Worm (Caenorhabditis elegans) whole organism, young adult: ENCODE measurements around the gene fbxa-3.

ENCODE experiments used
- F23B12.7 ChIP-seq: sonication (generic microtip); optimal IDR thresholded peaks from 2 replicates; lab custom pipeline; 2017; ENCODE audit warnings: missing genetic modification characterization, mild to moderate bottlenecking, missing compliant biosample characterization, antibody characterized with exemption, moderate library complexity; ENCODE audit not compliant: insufficient read depth
- Y56A3A.18 ChIP-seq: fragments of 200-800 bp; sonication (Bioruptor generic); IDR thresholded peaks from 2 replicates; pipeline ENCODE4 v1.3.6; 2022; ENCODE audit warnings: missing genetic modification reagents, missing genetic modification characterization, missing compliant biosample characterization
- ZK185.1 ChIP-seq: sonication (generic microtip); optimal IDR thresholded peaks from 2 replicates; lab custom pipeline; 2016; ENCODE audit warnings: mild to moderate bottlenecking, missing genetic modification characterization, missing compliant biosample characterization; ENCODE audit not compliant: poor library complexity, severe bottlenecking
- hrde-1 ChIP-seq: sonication (generic microtip); optimal IDR thresholded peaks from 2 replicates; lab custom pipeline; 2016; ENCODE audit warnings: missing genetic modification characterization, mild to moderate bottlenecking, missing compliant biosample characterization, moderate library complexity, missing genotype, missing genetic modification reagents, borderline replicate concordance
- madf-10 ChIP-seq: sonication (generic microtip); optimal IDR thresholded peaks from 2 replicates; lab custom pipeline; 2016; ENCODE audit warnings: mild to moderate bottlenecking, missing genetic modification characterization, missing compliant biosample characterization
- rcor-1 ChIP-seq: fragments of 200-800 bp; sonication (Bioruptor generic); IDR thresholded peaks from 2 replicates; pipeline ENCODE4 v1.3.6; 2022; ENCODE audit warnings: missing genetic modification reagents, missing genetic modification characterization, missing compliant biosample characterization
- snpc-1.1 ChIP-seq: sonication (generic microtip); optimal IDR thresholded peaks from 2 replicates; lab custom pipeline; 2017; ENCODE audit warnings: missing genetic modification characterization, mild to moderate bottlenecking, missing compliant biosample characterization, antibody characterized with exemption, moderate library complexity, missing genotype, missing genetic modification reagents; ENCODE audit not compliant: insufficient read depth
- snpc-4 ChIP-seq, 5 experiments: fragments of 150-350 bp in 1 of 5; sonication (generic microtip) in 4 of 5; optimal IDR thresholded peaks; 2 replicates each; lab custom pipeline; 2014 to 2018; ENCODE audit warnings: missing genetic modification characterization in 5 of 5, missing biosample characterization in 3 of 5, antibody characterized with exemption in 2 of 5, mild to moderate bottlenecking in 2 of 5, missing compliant biosample characterization in 2 of 5, missing genotype in 2 of 5, moderate library complexity in 2 of 5, missing genetic modification reagents in 1 of 5
- zim-3 ChIP-seq: sonication (generic microtip); optimal IDR thresholded peaks from 2 replicates; lab custom pipeline; 2017; ENCODE audit warnings: mild to moderate bottlenecking, missing genetic modification characterization, moderate library complexity, missing compliant biosample characterization

ce11 chrII:1786209-1786608 is 34.5 kb downstream of the fbxa-3 start, which contains the start of gene C08F1.10:
- TF ChIP-seq rcor-1 (GFP tag; lab: Robert Waterston, UW) (no peak), snpc-1.1 (tag; lab: Kevin White, UChicago) (no peak), hrde-1 (no peak), zim-3 (tag; lab: Kevin White, UChicago) (no peak), snpc-4 (GFP tag; optimal IDR thresholded peaks at IDR 0.05; lab: Kevin White, UChicago) (no peak), snpc-4 (tag; optimal IDR thresholded peaks at IDR 0.05; lab: Kevin White, UChicago) (no peak), F23B12.7 (tag; lab: Kevin White, UChicago) (no peak), madf-10 (tag; lab: Kevin White, UChicago) (no peak), ZK185.1 (no peak), Y56A3A.18 (GFP tag; lab: Robert Waterston, UW) (no peak)
